Fruit fly (Drosophila melanogaster) whole organism, embryonic: Measurements from ENCODE around the gene CG6912.

Experiments used
- Adf1 ChIP-seq: fragments of 200-800 bp; sonication (Bioruptor generic); IDR thresholded peaks from 2 replicates; pipeline ENCODE4 v1.3.6; 2022; ENCODE audit warnings: missing biosample characterization, missing genetic modification characterization
- Aef1 ChIP-seq: fragments of 200-800 bp; sonication (Bioruptor generic); IDR thresholded peaks from 3 replicates; pipeline ENCODE4 v1.3.6; 2022; ENCODE audit warnings: missing biosample characterization, missing genetic modification characterization
- Atf-2 ChIP-seq: fragments of 200-800 bp; sonication (Bioruptor generic); optimal IDR thresholded peaks from 2 replicates; lab custom pipeline; 2016; ENCODE audit warnings: missing biosample characterization, missing genetic modification characterization
- CG10366 ChIP-seq: fragments of 200-800 bp; sonication (Bioruptor generic); IDR thresholded peaks from 2 replicates; pipeline ENCODE4 v1.3.6; 2022; ENCODE audit warnings: missing biosample characterization, missing genetic modification characterization
- CG10959 ChIP-seq: fragments of 200-800 bp; sonication (Bioruptor generic); IDR thresholded peaks from 2 replicates; pipeline ENCODE4 v1.3.6; 2022; ENCODE audit warnings: missing biosample characterization, missing genetic modification characterization
- CG12155 ChIP-seq: fragments of 200-800 bp; sonication (Bioruptor generic); optimal IDR thresholded peaks from 3 replicates; lab custom pipeline; 2016; ENCODE audit warnings: missing biosample characterization, missing genetic modification characterization
- CG12219 ChIP-seq: fragments of 200-800 bp; sonication (Bioruptor generic); optimal IDR thresholded peaks from 3 replicates; lab custom pipeline; 2018; ENCODE audit warnings: missing biosample characterization, mild to moderate bottlenecking, missing genetic modification characterization
- CG12299 ChIP-seq: fragments of 200-800 bp; sonication (Bioruptor generic); optimal IDR thresholded peaks from 2 replicates; lab custom pipeline; 2018; ENCODE audit warnings: missing biosample characterization, mild to moderate bottlenecking, missing genetic modification characterization
- CG12744 ChIP-seq: fragments of 200-800 bp; sonication (Bioruptor generic); optimal IDR thresholded peaks from 2 replicates; lab custom pipeline; 2016; ENCODE audit warnings: missing biosample characterization, missing genetic modification characterization
- CG15514 ChIP-seq: fragments of 200-800 bp; sonication (Bioruptor generic); optimal IDR thresholded peaks from 3 replicates; lab custom pipeline; 2017; ENCODE audit warnings: missing biosample characterization, missing genetic modification characterization, mild to moderate bottlenecking, moderate library complexity, missing genetic modification reagents
- CG17359 ChIP-seq: fragments of 200-800 bp; sonication (Bioruptor generic); optimal IDR thresholded peaks from 3 replicates; lab custom pipeline; 2018; ENCODE audit warnings: missing biosample characterization, mild to moderate bottlenecking, missing genetic modification characterization, moderate library complexity
- CG17802 ChIP-seq: fragments of 200-800 bp; sonication (Bioruptor generic); optimal IDR thresholded peaks from 2 replicates; lab custom pipeline; 2018; ENCODE audit warnings: missing biosample characterization, mild to moderate bottlenecking, missing genetic modification characterization, moderate library complexity
- CG17829 ChIP-seq: fragments of 200-800 bp; optimal IDR thresholded peaks from 2 replicates; lab custom pipeline; 2019; ENCODE audit warnings: missing biosample characterization, mild to moderate bottlenecking, missing genetic modification characterization, moderate library complexity
- CG18599 ChIP-seq: fragments of 200-800 bp; sonication (Bioruptor generic); optimal IDR thresholded peaks from 3 replicates; lab custom pipeline; 2017; ENCODE audit warnings: missing biosample characterization, missing genetic modification characterization, mild to moderate bottlenecking, moderate library complexity, missing genetic modification reagents
- CG2889 ChIP-seq: fragments of 200-800 bp; sonication (Bioruptor generic); IDR thresholded peaks from 3 replicates; pipeline ENCODE4 v1.3.6; 2022; ENCODE audit warnings: missing biosample characterization, missing genetic modification characterization
- CG3407 ChIP-seq: fragments of 200-800 bp; sonication (Bioruptor generic); optimal IDR thresholded peaks from 2 replicates; lab custom pipeline; 2018; ENCODE audit warnings: missing biosample characterization, mild to moderate bottlenecking, missing genetic modification characterization
- CG34376 ChIP-seq: fragments of 200-800 bp; sonication (Bioruptor generic); optimal IDR thresholded peaks from 2 replicates; lab custom pipeline; 2018; ENCODE audit warnings: missing biosample characterization, mild to moderate bottlenecking, missing genetic modification characterization
- CG6272 ChIP-seq: fragments of 200-800 bp; sonication (Bioruptor generic); IDR thresholded peaks from 2 replicates; pipeline ENCODE4 v1.3.6; 2022; ENCODE audit warnings: missing biosample characterization, missing genetic modification characterization
- CG6689 ChIP-seq: fragments of 200-800 bp; sonication (Bioruptor generic); IDR thresholded peaks from 2 replicates; pipeline ENCODE4 v1.3.6; 2022; ENCODE audit warnings: missing biosample characterization, missing genetic modification characterization
- CG7745 ChIP-seq: fragments of 200-800 bp; sonication (Bioruptor generic); optimal IDR thresholded peaks from 2 replicates; lab custom pipeline; 2018; ENCODE audit warnings: missing biosample characterization, mild to moderate bottlenecking, missing genetic modification characterization, moderate library complexity
- CG7786 ChIP-seq: fragments of 200-800 bp; sonication (Bioruptor generic); optimal IDR thresholded peaks from 2 replicates; lab custom pipeline; 2016; ENCODE audit warnings: missing biosample characterization, missing genetic modification characterization
- CG8290 ChIP-seq, 3 experiments: fragments of 200-800 bp; sonication (Bioruptor generic); optimal IDR thresholded peaks; 2 replicates each; lab custom pipeline; 2016 to 2019; ENCODE audit warnings: missing biosample characterization in 3 of 3, missing genetic modification characterization in 3 of 3, mild to moderate bottlenecking in 2 of 3, moderate library complexity in 1 of 3
- CG9437 ChIP-seq: fragments of 200-800 bp; sonication (Bioruptor generic); optimal IDR thresholded peaks from 2 replicates; lab custom pipeline; 2018; ENCODE audit warnings: missing biosample characterization, mild to moderate bottlenecking, missing genetic modification characterization
- CG9876 ChIP-seq: fragments of 200-800 bp; sonication (Bioruptor generic); optimal IDR thresholded peaks from 2 replicates; lab custom pipeline; 2016; ENCODE audit warnings: missing biosample characterization, missing genetic modification characterization
- CkIIα-i1 ChIP-seq: fragments of 200-800 bp; sonication (Bioruptor generic); IDR thresholded peaks from 2 replicates; pipeline ENCODE4 v1.3.6; 2022; ENCODE audit warnings: missing biosample characterization, missing genetic modification characterization
- Dbx ChIP-seq: fragments of 200-800 bp; sonication (Bioruptor generic); IDR thresholded peaks from 3 replicates; pipeline ENCODE4 v1.3.6; 2022; ENCODE audit warnings: missing biosample characterization, missing genetic modification characterization
- Deaf1 ChIP-seq: fragments of 200-800 bp; optimal IDR thresholded peaks from 3 replicates; lab custom pipeline; 2019; ENCODE audit warnings: missing biosample characterization, mild to moderate bottlenecking, missing genetic modification characterization, moderate library complexity
- Ets97D ChIP-seq: fragments of 200-800 bp; sonication (Bioruptor generic); optimal IDR thresholded peaks from 3 replicates; lab custom pipeline; 2016; ENCODE audit warnings: missing biosample characterization, missing genetic modification characterization
- Hmr ChIP-seq: fragments of 200-800 bp; sonication (Bioruptor generic); optimal IDR thresholded peaks from 3 replicates; lab custom pipeline; 2017; ENCODE audit warnings: mild to moderate bottlenecking, missing biosample characterization, missing genetic modification reagents, missing genetic modification characterization
- Jarid2 ChIP-seq: fragments of 200-800 bp; sonication (Bioruptor generic); optimal IDR thresholded peaks from 3 replicates; lab custom pipeline; 2017; ENCODE audit warnings: mild to moderate bottlenecking, missing biosample characterization, missing genetic modification reagents, missing genetic modification characterization
- NC2α ChIP-seq: fragments of 200-800 bp; sonication (Bioruptor generic); optimal IDR thresholded peaks from 2 replicates; lab custom pipeline; 2016; ENCODE audit warnings: missing biosample characterization, missing genetic modification characterization
- Nf-YB ChIP-seq: fragments of 200-800 bp; sonication (Bioruptor generic); optimal IDR thresholded peaks from 3 replicates; lab custom pipeline; 2019; ENCODE audit warnings: missing biosample characterization, mild to moderate bottlenecking, missing genetic modification characterization, moderate library complexity
- Nf-YC ChIP-seq: fragments of 200-800 bp; optimal IDR thresholded peaks from 3 replicates; lab custom pipeline; 2019; ENCODE audit warnings: missing biosample characterization, mild to moderate bottlenecking, missing genetic modification characterization, moderate library complexity
- Rfx ChIP-seq: fragments of 200-800 bp; sonication (Bioruptor generic); IDR thresholded peaks from 2 replicates; pipeline ENCODE4 v1.3.6; 2022; ENCODE audit warnings: missing biosample characterization, missing genetic modification characterization
- Sry-β ChIP-seq: fragments of 200-800 bp; sonication (Bioruptor generic); optimal IDR thresholded peaks from 2 replicates; lab custom pipeline; 2018; ENCODE audit warnings: missing biosample characterization, mild to moderate bottlenecking, missing genetic modification characterization, moderate library complexity
- Stat92E ChIP-seq, 3 experiments: fragments of >200 bp in 2 of 3; fragments of 200-800 bp in 1 of 3; sonication (Bioruptor generic) in 1 of 3; optimal IDR thresholded peaks; 2 replicates each; lab custom pipeline; 2017 to 2019; ENCODE audit warnings: missing biosample characterization in 3 of 3, missing genetic modification characterization in 3 of 3, mild to moderate bottlenecking in 1 of 3, moderate library complexity in 1 of 3
- bcd ChIP-seq: fragments of 200-800 bp; sonication (Bioruptor generic); optimal IDR thresholded peaks from 2 replicates; lab custom pipeline; 2017; ENCODE audit warnings: missing biosample characterization, mild to moderate bottlenecking, missing genetic modification characterization
- bigmax ChIP-seq: fragments of 200-800 bp; sonication (Bioruptor generic); optimal IDR thresholded peaks from 2 replicates; lab custom pipeline; 2018; ENCODE audit warnings: missing biosample characterization, mild to moderate bottlenecking, missing genetic modification characterization
- cg ChIP-seq: fragments of 200-800 bp; sonication (Bioruptor generic); optimal IDR thresholded peaks from 3 replicates; lab custom pipeline; 2019; ENCODE audit warnings: missing biosample characterization, mild to moderate bottlenecking, missing genetic modification characterization, moderate library complexity
- corto ChIP-seq: fragments of 200-800 bp; sonication (Bioruptor generic); optimal IDR thresholded peaks from 2 replicates; lab custom pipeline; 2016; ENCODE audit warnings: missing biosample characterization, mild to moderate bottlenecking, missing genetic modification characterization, moderate library complexity
- crol ChIP-seq: fragments of 200-800 bp; sonication (Bioruptor generic); IDR thresholded peaks from 2 replicates; pipeline ENCODE4 v1.3.6; 2022; ENCODE audit warnings: missing biosample characterization, missing genetic modification characterization
- crp ChIP-seq, 2 experiments: fragments of 200-800 bp; sonication (Bioruptor generic); optimal IDR thresholded peaks; 2 replicates in 1 of 2; 3 replicates in 1 of 2; lab custom pipeline; 2017; ENCODE audit warnings: missing biosample characterization in 2 of 2, missing genetic modification characterization in 2 of 2, mild to moderate bottlenecking in 1 of 2, moderate library complexity in 1 of 2
- her ChIP-seq: fragments of 200-800 bp; sonication (Bioruptor generic); optimal IDR thresholded peaks from 2 replicates; lab custom pipeline; 2016; ENCODE audit warnings: missing biosample characterization, missing genetic modification characterization
- nom ChIP-seq: fragments of 200-800 bp; sonication (Bioruptor generic); optimal IDR thresholded peaks from 2 replicates; lab custom pipeline; 2017; ENCODE audit warnings: missing biosample characterization, missing genetic modification characterization, mild to moderate bottlenecking, moderate library complexity, missing genetic modification reagents
- pum ChIP-seq: fragments of 200-800 bp; sonication (Bioruptor generic); optimal IDR thresholded peaks from 2 replicates; lab custom pipeline; 2016; ENCODE audit warnings: missing biosample characterization, missing genetic modification characterization
- run ChIP-seq: fragments of 200-800 bp; sonication (Bioruptor generic); optimal IDR thresholded peaks from 3 replicates; lab custom pipeline; 2018; ENCODE audit warnings: missing biosample characterization, mild to moderate bottlenecking, missing genetic modification characterization
- sd ChIP-seq: fragments of 200-800 bp; sonication (Bioruptor generic); optimal IDR thresholded peaks from 3 replicates; lab custom pipeline; 2018; ENCODE audit warnings: missing biosample characterization, mild to moderate bottlenecking, missing genetic modification characterization, moderate library complexity
- sima ChIP-seq: fragments of 200-800 bp; sonication (Bioruptor generic); optimal IDR thresholded peaks from 2 replicates; lab custom pipeline; 2016; ENCODE audit warnings: missing biosample characterization, missing genetic modification characterization
- twi ChIP-seq: fragments of 200-800 bp; optimal IDR thresholded peaks from 2 replicates; lab custom pipeline; 2019; ENCODE audit warnings: missing biosample characterization, mild to moderate bottlenecking, missing genetic modification characterization, moderate library complexity
- zf30C ChIP-seq: fragments of 200-800 bp; sonication (Bioruptor generic); optimal IDR thresholded peaks from 3 replicates; lab custom pipeline; 2018; ENCODE audit warnings: missing biosample characterization, mild to moderate bottlenecking, missing genetic modification characterization

The CG6912 gene

DNA sequence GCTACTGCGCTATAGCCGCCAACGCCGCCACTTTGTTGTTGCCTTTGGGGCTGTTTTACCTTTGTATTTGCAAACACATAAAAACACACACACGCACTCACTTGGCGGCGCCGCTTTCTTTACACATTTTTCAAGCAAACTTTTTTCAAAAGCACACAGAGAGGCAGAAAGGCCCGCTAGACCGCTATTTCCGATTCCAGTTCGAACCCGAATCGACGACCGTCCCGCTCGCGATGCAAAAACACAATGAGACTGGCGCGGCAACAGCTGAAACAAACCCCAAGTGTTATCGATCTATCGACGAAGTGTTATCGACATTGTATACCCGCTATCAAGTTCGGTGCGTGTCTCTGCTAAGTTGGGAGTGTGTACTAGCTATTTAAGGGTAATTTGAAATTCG lies 5.1 kb downstream of the CG6912 start, which contains the start of gene CG42788 (continued):
- peak; percentile 61 for TF ChIP-seq CG12219 (GFP tag; lab: Kevin White, UChicago)
- TF ChIP-seq CG10366 (GFP tag; lab: Robert Waterston, UW), result no peak
- peak; percentile 11 for TF ChIP-seq CG17802
- TF ChIP-seq CG9437 (GFP tag; lab: Kevin White, UChicago), result peak; percentile 39
- TF ChIP-seq Rfx, result no peak
- TF ChIP-seq CG6272 (GFP tag; lab: Robert Waterston, UW), result peak; percentile 65
- peak; percentile 50 for TF ChIP-seq CG12744 (GFP tag; lab: Kevin White, UChicago)
- TF ChIP-seq CG8290 (GFP tag; optimal IDR thresholded peaks at IDR 0.05; lab: Kevin White, UChicago), result peak; percentile 88
- peak; percentile 53 to 97 for TF ChIP-seq CG8290 (tag; optimal IDR thresholded peaks at IDR 0.05; lab: Kevin White, UChicago)
- TF ChIP-seq Deaf1, result peak; percentile 73
- peak; percentile 16 for TF ChIP-seq zf30C (GFP tag; lab: Kevin White, UChicago)
- TF ChIP-seq her, result peak; percentile 83
- peak; percentile 60 for TF ChIP-seq Atf-2 (GFP tag; lab: Kevin White, UChicago)
- peak; percentile 57 to 94 for TF ChIP-seq crp (GFP tag; optimal IDR thresholded peaks at IDR 0.05; lab: Kevin White, UChicago)
- peak; percentile 54 for TF ChIP-seq CG12155 (GFP tag; lab: Kevin White, UChicago)
- TF ChIP-seq twi, result peak; percentile 39
- TF ChIP-seq bigmax (GFP tag; lab: Kevin White, UChicago), result peak; percentile 55
- no peak for TF ChIP-seq crol (GFP tag; lab: Robert Waterston, UW)
- no peak for TF ChIP-seq Sry-β (GFP tag; lab: Kevin White, UChicago)
- TF ChIP-seq pum (GFP tag; lab: Kevin White, UChicago), result no peak
- TF ChIP-seq Hmr, result peak; percentile 80
- no peak for TF ChIP-seq CkIIα-i1 (GFP tag; lab: Robert Waterston, UW)
- no peak for TF ChIP-seq CG10959 (GFP tag; lab: Robert Waterston, UW)
- peak; percentile 94 for TF ChIP-seq cg
- TF ChIP-seq CG9876 (GFP tag; lab: Kevin White, UChicago), result peak; percentile 57
- TF ChIP-seq CG15514 (GFP tag; lab: Kevin White, UChicago), result peak; percentile 65
- no peak for TF ChIP-seq Dbx
- TF ChIP-seq bcd (GFP tag; lab: Kevin White, UChicago), result peak; percentile 10
- TF ChIP-seq Jarid2 (GFP tag; lab: Kevin White, UChicago), result peak; percentile 95
- peak; percentile 48 for TF ChIP-seq CG7786 (GFP tag; lab: Kevin White, UChicago)
- peak; percentile 2 for TF ChIP-seq nom (GFP tag; lab: Kevin White, UChicago)
- no peak for TF ChIP-seq Aef1
- TF ChIP-seq Stat92E (GFP tag; optimal IDR thresholded peaks at IDR 0.05; lab: Kevin White, UChicago), result peak in 1 of 3 experiments; percentile 94
- TF ChIP-seq Nf-YB, result peak; percentile 52
- peak; percentile 40 for TF ChIP-seq sima (GFP tag; lab: Kevin White, UChicago)
- peak; percentile 29 for TF ChIP-seq CG17359 (tag; lab: Kevin White, UChicago)
- TF ChIP-seq CG17829 (tag; lab: Kevin White, UChicago), result peak; percentile 57
- TF ChIP-seq sd (tag; lab: Kevin White, UChicago), result peak; percentile 92
- peak; percentile 5 for TF ChIP-seq Nf-YC
- TF ChIP-seq CG34376 (GFP tag; lab: Kevin White, UChicago), result peak; percentile 65
- TF ChIP-seq CG6689 (GFP tag; lab: Robert Waterston, UW), result no peak
- no peak for TF ChIP-seq Adf1 (GFP tag; lab: Robert Waterston, UW)
- peak; percentile 95 for TF ChIP-seq Ets97D (GFP tag; lab: Kevin White, UChicago)
- peak; percentile 72 for TF ChIP-seq NC2α (GFP tag; lab: Kevin White, UChicago)
- TF ChIP-seq CG12299 (tag; lab: Kevin White, UChicago), result peak; percentile 34
- peak; percentile 55 for TF ChIP-seq run (tag; lab: Kevin White, UChicago)
- peak; percentile 79 for TF ChIP-seq CG7745 (tag; lab: Kevin White, UChicago)
- TF ChIP-seq CG2889, result no peak
- peak; percentile 18 for TF ChIP-seq CG18599 (GFP tag; lab: Kevin White, UChicago)
- peak; percentile 46 for TF ChIP-seq CG3407
- no peak for TF ChIP-seq corto (GFP tag; lab: Kevin White, UChicago)
